Worm (Caenorhabditis elegans) whole organism, young adult: ENCODE data around the gene srxa-16.

ENCODE experiments used
- B0261.1 ChIP-seq: sonication (generic microtip); optimal IDR thresholded peaks from 2 replicates; lab custom pipeline; 2016; ENCODE audit warnings: mild to moderate bottlenecking, missing genetic modification characterization, moderate library complexity, missing compliant biosample characterization
- C06A6.2 ChIP-seq: fragments of 200-800 bp; sonication (Bioruptor generic); conservative IDR thresholded peaks from 2 replicates; pipeline ENCODE4 v1.3.6; 2022; ENCODE audit warnings: missing genetic modification characterization, missing compliant biosample characterization
- F39B2.1 ChIP-seq: fragments of 200-800 bp; sonication (Bioruptor generic); IDR thresholded peaks from 2 replicates; pipeline ENCODE4 v1.3.6; 2022; ENCODE audit warnings: missing genetic modification reagents, missing genetic modification characterization, missing compliant biosample characterization
- F52B5.7 ChIP-seq: sonication (generic microtip); optimal IDR thresholded peaks from 2 replicates; lab custom pipeline; 2016; ENCODE audit warnings: mild to moderate bottlenecking, missing genetic modification characterization, missing compliant biosample characterization
- F57A8.1 ChIP-seq: fragments of 200-800 bp; sonication (Bioruptor generic); optimal IDR thresholded peaks from 2 replicates; lab custom pipeline; 2018; ENCODE audit warnings: mild to moderate bottlenecking, missing genetic modification characterization, moderate library complexity, missing compliant biosample characterization
- Y53F4B.3 ChIP-seq: fragments of 200-800 bp; sonication (Bioruptor generic); IDR thresholded peaks from 2 replicates; pipeline ENCODE4 v1.3.6; 2022; ENCODE audit warnings: missing genetic modification reagents, missing genetic modification characterization, missing compliant biosample characterization
- akir-1 ChIP-seq: fragments of 200-800 bp; sonication (Bioruptor generic); optimal IDR thresholded peaks from 2 replicates; lab custom pipeline; 2018; ENCODE audit warnings: mild to moderate bottlenecking, missing genetic modification characterization, moderate library complexity, missing compliant biosample characterization
- ama-1 ChIP-seq, 3 experiments: fragments of 150-350 bp in 1 of 3; sonication (generic microtip) in 2 of 3; optimal IDR thresholded peaks; 2 replicates each; lab custom pipeline; 2014 to 2018; ENCODE audit warnings: missing biosample characterization in 2 of 3, missing genetic modification characterization in 2 of 3, missing genetic modification reagents in 2 of 3
- aptf-2 ChIP-seq: fragments of 200-800 bp; sonication (Bioruptor generic); conservative IDR thresholded peaks from 2 replicates; pipeline ENCODE4 v1.3.6; 2022; ENCODE audit warnings: missing genetic modification reagents, missing genetic modification characterization, missing compliant biosample characterization
- bed-1 ChIP-seq: fragments of 200-800 bp; sonication (Bioruptor generic); IDR thresholded peaks from 2 replicates; pipeline ENCODE4 v1.3.6; 2022; ENCODE audit warnings: missing genetic modification reagents, missing genetic modification characterization, missing compliant biosample characterization
- ccch-3 ChIP-seq: fragments of 200-800 bp; sonication (Bioruptor generic); optimal IDR thresholded peaks from 2 replicates; lab custom pipeline; 2018; ENCODE audit warnings: mild to moderate bottlenecking, missing genetic modification characterization, missing compliant biosample characterization
- cebp-1 ChIP-seq, 2 experiments: fragments of 200-800 bp in 1 of 2; sonication (Bioruptor generic) in 1 of 2; sonication (generic microtip) in 1 of 2; IDR thresholded peaks in 1 of 2; optimal IDR thresholded peaks in 1 of 2; 2 replicates each; pipeline versions ENCODE4 v1.3.6 to Lab custom; 2017 to 2022; ENCODE audit warnings: missing compliant biosample characterization in 2 of 2, missing genetic modification characterization in 2 of 2, mild to moderate bottlenecking in 1 of 2, missing genetic modification reagents in 1 of 2, moderate library complexity in 1 of 2
- ceh-58 ChIP-seq: fragments of 200-800 bp; sonication (Bioruptor generic); IDR thresholded peaks from 2 replicates; pipeline ENCODE4 v1.3.6; 2022; ENCODE audit warnings: missing genetic modification characterization, missing compliant biosample characterization
- dox-1 ChIP-seq: fragments of 200-800 bp; sonication (Bioruptor generic); IDR thresholded peaks from 2 replicates; pipeline ENCODE4 v1.3.6; 2022; ENCODE audit warnings: missing genetic modification reagents, missing genetic modification characterization, missing compliant biosample characterization
- dpff-1 ChIP-seq: sonication (generic microtip); optimal IDR thresholded peaks from 2 replicates; lab custom pipeline; 2017; ENCODE audit warnings: mild to moderate bottlenecking, missing genetic modification characterization, missing compliant biosample characterization
- dpl-1 ChIP-seq: fragments of 150-350 bp; optimal IDR thresholded peaks from 2 replicates; lab custom pipeline; 2014; ENCODE audit warnings: missing biosample characterization, missing genetic modification reagents, missing genetic modification characterization
- ets-4 ChIP-seq: fragments of 200-800 bp; sonication (Bioruptor generic); optimal IDR thresholded peaks from 2 replicates; lab custom pipeline; 2018; ENCODE audit warnings: mild to moderate bottlenecking, missing genetic modification characterization, missing compliant biosample characterization
- him-1 ChIP-seq: sonication (generic microtip); optimal IDR thresholded peaks from 2 replicates; lab custom pipeline; 2016; ENCODE audit warnings: missing genotype, missing genetic modification reagents, missing genetic modification characterization, missing compliant biosample characterization
- hrde-1 ChIP-seq: sonication (generic microtip); optimal IDR thresholded peaks from 2 replicates; lab custom pipeline; 2016; ENCODE audit warnings: missing genetic modification characterization, mild to moderate bottlenecking, missing compliant biosample characterization, moderate library complexity, missing genotype, missing genetic modification reagents, borderline replicate concordance
- hsf-1 ChIP-seq: fragments of 200-800 bp; sonication (Bioruptor generic); IDR thresholded peaks from 2 replicates; pipeline ENCODE4 v1.3.6; 2022; ENCODE audit warnings: missing genetic modification reagents, missing genetic modification characterization, missing compliant biosample characterization
- lin-40 ChIP-seq: sonication (generic microtip); optimal IDR thresholded peaks from 2 replicates; lab custom pipeline; 2016; ENCODE audit warnings: missing genetic modification characterization, mild to moderate bottlenecking, missing compliant biosample characterization, missing genotype, missing genetic modification reagents
- madf-3 ChIP-seq: fragments of 200-800 bp; sonication (Bioruptor generic); IDR thresholded peaks from 2 replicates; pipeline ENCODE4 v1.3.6; 2022; ENCODE audit warnings: missing genetic modification reagents, missing genetic modification characterization, missing compliant biosample characterization
- mcd-1 ChIP-seq: fragments of 200-800 bp; sonication (Bioruptor generic); IDR thresholded peaks from 2 replicates; pipeline ENCODE4 v1.3.6; 2022; ENCODE audit warnings: missing genetic modification reagents, missing genetic modification characterization, missing compliant biosample characterization
- mxl-1 ChIP-seq: sonication (generic microtip); optimal IDR thresholded peaks from 2 replicates; lab custom pipeline; 2016; ENCODE audit warnings: missing genetic modification characterization, missing compliant biosample characterization
- rec-8 ChIP-seq, 2 experiments: sonication (generic microtip); optimal IDR thresholded peaks; 2 replicates each; lab custom pipeline; 2016; ENCODE audit warnings: mild to moderate bottlenecking in 2 of 2, missing genetic modification characterization in 2 of 2, missing genetic modification reagents in 2 of 2, missing genotype in 2 of 2, missing biosample characterization in 1 of 2, missing compliant biosample characterization in 1 of 2, moderate library complexity in 1 of 2
- sdz-38 ChIP-seq: sonication (generic microtip); optimal IDR thresholded peaks from 2 replicates; lab custom pipeline; 2016; ENCODE audit warnings: missing genotype, missing genetic modification characterization, missing compliant biosample characterization
- snpc-3.4 ChIP-seq: sonication (generic microtip); optimal IDR thresholded peaks from 2 replicates; lab custom pipeline; 2017; ENCODE audit warnings: missing genetic modification characterization, mild to moderate bottlenecking, missing compliant biosample characterization, antibody characterized with exemption, moderate library complexity, missing genotype, missing genetic modification reagents
- somi-1 ChIP-seq: fragments of 200-800 bp; sonication (Bioruptor generic); optimal IDR thresholded peaks from 2 replicates; lab custom pipeline; 2018; ENCODE audit warnings: mild to moderate bottlenecking, missing genetic modification characterization, missing compliant biosample characterization
- unc-130 ChIP-seq: sonication (generic microtip); optimal IDR thresholded peaks from 2 replicates; lab custom pipeline; 2016; ENCODE audit warnings: missing genetic modification reagents, missing genetic modification characterization, missing compliant biosample characterization
- ztf-22 ChIP-seq: fragments of 200-800 bp; sonication (Bioruptor generic); optimal IDR thresholded peaks from 2 replicates; lab custom pipeline; 2018; ENCODE audit warnings: mild to moderate bottlenecking, missing genetic modification characterization, moderate library complexity, missing compliant biosample characterization
- ztf-3 ChIP-seq: fragments of 200-800 bp; sonication (Bioruptor generic); optimal IDR thresholded peaks from 2 replicates; lab custom pipeline; 2018; ENCODE audit warnings: mild to moderate bottlenecking, missing genetic modification characterization, missing compliant biosample characterization
- ztf-6 ChIP-seq: fragments of 200-800 bp; sonication (Bioruptor generic); IDR thresholded peaks from 2 replicates; pipeline ENCODE4 v1.3.6; 2022; ENCODE audit warnings: missing genetic modification reagents, missing genetic modification characterization, missing compliant biosample characterization

Gene srxa-16

DNA sequence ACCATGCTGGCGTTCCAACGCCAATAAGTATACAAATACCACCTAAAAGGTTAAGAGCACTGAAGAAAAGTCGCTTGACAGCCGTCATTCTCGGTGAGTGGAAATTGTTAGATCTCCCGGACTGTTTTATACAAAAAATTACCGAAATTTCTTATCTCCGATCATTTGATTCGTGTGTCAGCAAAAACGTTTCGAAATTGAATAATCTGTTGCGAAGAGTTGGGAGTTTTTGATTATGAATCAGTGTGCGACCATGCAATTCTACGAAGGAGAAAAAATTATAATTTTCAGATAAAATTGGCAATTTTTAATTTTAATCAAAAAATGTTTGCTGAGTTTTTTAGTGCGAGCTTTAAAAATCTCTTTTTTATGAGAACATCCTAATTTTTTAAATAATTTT is 25.4 kb upstream of the srxa-16 start, which contains the start of gene clc-11:
Gene clc-11 (minus strand): TSS at position 101 of the 400 bp plus-strand sequence.
- TF ChIP-seq unc-130 (no peak), ztf-6 (GFP tag; lab: Robert Waterston, UW) (no peak), ztf-22 (GFP tag; lab: Kevin White, UChicago) (no peak), snpc-3.4 (tag; lab: Kevin White, UChicago) (no peak), rec-8 (tag; optimal IDR thresholded peaks at IDR 0.05; lab: Kevin White, UChicago) (no peak)

DNA sequence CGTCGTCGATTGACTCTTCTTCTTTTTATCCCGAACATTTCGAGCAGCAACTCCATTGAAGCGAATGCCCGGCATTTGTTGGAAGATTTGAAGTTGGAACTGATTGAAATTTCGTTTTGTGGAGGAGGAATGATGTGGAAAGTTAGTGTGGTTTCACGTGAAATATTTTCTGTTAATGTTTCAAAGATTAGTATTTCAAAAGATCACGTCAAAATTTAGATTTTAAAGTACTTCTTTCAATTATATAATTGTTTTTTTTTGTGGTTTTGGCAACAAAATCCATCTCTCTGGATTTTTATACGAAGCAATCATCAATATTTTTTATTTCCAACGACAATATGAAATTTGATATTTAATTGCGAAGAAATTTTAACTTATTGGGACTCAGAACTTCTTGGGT is 22.9 kb upstream of the srxa-16 start, which contains the start of gene F44G3.7:
Gene F44G3.7 (minus strand): TSS at position 101 of the 400 bp plus-strand sequence.
- TF ChIP-seq akir-1 (GFP tag; lab: Kevin White, UChicago) (no peak), C06A6.2 (GFP tag; lab: Robert Waterston, UW) (no peak), mcd-1 (GFP tag; lab: Robert Waterston, UW) (no peak), sdz-38 (tag; lab: Kevin White, UChicago) (no peak), ztf-3 (GFP tag; lab: Kevin White, UChicago) (no peak), F52B5.7 (no peak), bed-1 (GFP tag; lab: Robert Waterston, UW) (no peak), dpl-1 (GFP tag; lab: Kevin White, UChicago) (no peak), F57A8.1 (GFP tag; lab: Kevin White, UChicago) (no peak), ceh-58 (no peak), B0261.1 (tag; lab: Kevin White, UChicago) (no peak), F39B2.1 (no peak), aptf-2 (GFP tag; lab: Robert Waterston, UW) (no peak), madf-3 (GFP tag; lab: Robert Waterston, UW) (no peak)
- TF ChIP-seq, all 124 proteins: peak for 0

DNA sequence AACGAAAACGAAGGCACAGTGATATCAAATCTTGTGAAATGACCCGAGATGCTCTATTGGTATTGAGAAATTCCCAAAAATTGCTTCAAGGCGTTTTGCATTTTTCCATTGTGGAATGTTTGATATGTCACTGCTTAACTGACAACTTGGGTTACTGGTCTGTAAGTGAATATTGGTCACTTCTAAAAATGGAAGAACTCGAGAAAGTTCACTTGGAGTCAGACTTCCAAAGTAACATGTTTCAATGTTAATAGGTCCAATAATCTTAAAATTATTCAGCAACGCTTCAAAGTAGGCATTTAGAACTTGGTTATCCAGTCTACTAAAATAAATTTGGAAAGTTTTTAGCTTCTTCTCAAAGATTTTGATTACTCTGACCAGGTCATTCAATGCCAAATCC is 18.6 kb upstream of the srxa-16 start, which contains the start of gene fbxa-144:
Gene fbxa-144 (minus strand): TSS at position 101 of the 400 bp plus-strand sequence.
- TF ChIP-seq hrde-1 (tag; lab: Kevin White, UChicago): no peak
- TF ChIP-seq ama-1 (optimal IDR thresholded peaks at IDR 0.05; lab: Kevin White, UChicago): no peak
- TF ChIP-seq ama-1 (GFP tag; optimal IDR thresholded peaks at IDR 0.05; lab: Kevin White, UChicago): no peak
- TF ChIP-seq dpff-1 (tag; lab: Kevin White, UChicago): no peak
- no peak for TF ChIP-seq aptf-2 (GFP tag; lab: Robert Waterston, UW)
- no peak for TF ChIP-seq somi-1 (GFP tag; lab: Kevin White, UChicago)
- TF ChIP-seq lin-40 (tag; lab: Kevin White, UChicago): no peak
- TF ChIP-seq him-1 (tag; lab: Kevin White, UChicago): no peak
- TF ChIP-seq dox-1 (GFP tag; lab: Robert Waterston, UW): no peak

DNA sequence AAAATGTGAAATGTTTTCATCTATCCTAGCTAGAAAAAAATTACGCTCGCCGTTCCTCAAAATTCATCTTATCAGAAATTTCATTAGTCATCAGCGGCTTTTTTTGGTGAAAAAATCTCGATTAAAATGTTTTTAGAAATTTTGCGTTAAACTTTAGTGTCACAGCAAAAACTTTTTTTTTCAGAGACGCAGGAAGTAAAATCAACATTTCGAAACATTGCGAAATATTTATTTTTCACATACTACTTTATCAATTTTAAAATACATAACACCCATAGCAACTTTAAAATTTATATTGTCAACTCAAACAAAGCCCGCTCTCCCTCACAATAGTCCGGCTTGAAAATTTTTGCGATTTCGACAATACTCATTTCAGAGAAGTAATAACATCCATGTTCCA is 18.1 kb upstream of the srxa-16 start:
- TF ChIP-seq ets-4 (GFP tag; lab: Kevin White, UChicago) (no peak), cebp-1 (GFP tag; IDR thresholded peaks at IDR 0.05; lab: Robert Waterston, UW) (peak; percentile 76; the same call in 1 of the 2 replicates), cebp-1 (tag; optimal IDR thresholded peaks at IDR 0.05; lab: Kevin White, UChicago) (peak; percentile 95)
- TF ChIP-seq, all 124 proteins: peak for 1

DNA sequence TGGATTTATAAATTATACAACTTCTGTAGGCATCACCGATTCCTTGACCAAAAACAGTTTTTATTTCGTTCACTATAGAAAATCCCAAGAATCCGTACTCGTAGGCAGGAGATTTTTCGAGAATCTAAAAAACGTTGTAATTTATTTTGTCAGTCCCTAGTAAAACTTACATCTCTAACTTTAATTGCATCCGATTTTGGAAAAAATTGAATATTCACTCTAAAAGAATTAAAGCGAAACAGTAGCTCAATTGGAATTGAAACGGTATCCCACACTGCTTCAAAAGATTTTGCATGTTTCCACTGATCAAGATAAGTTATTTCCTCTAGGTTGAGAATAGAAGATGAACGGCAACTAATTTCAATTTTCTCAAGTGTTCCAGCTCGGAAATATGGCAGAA is 17.1 kb upstream of the srxa-16 start, which contains the start of gene fbxa-142:
Gene fbxa-142 (minus strand): TSS at position 101 of the 400 bp plus-strand sequence.
- TF ChIP-seq ccch-3 (GFP tag; lab: Kevin White, UChicago) (no peak), unc-130 (no peak), Y53F4B.3 (no peak), hsf-1 (GFP tag; lab: Robert Waterston, UW) (no peak), madf-3 (GFP tag; lab: Robert Waterston, UW) (no peak), mxl-1 (tag; lab: Kevin White, UChicago) (no peak)
